Worm (Caenorhabditis elegans): ENCODE results near the gene set-22.

The set-22 gene

ce11 chrV:10421802-10422201, 14.9 kb upstream of the set-22 start, which contains the start of gene col-13:
TSS of gene col-13 (minus strand) at chrV:10421902.
- TF ChIP-seq W03F9.2 (tag; optimal IDR thresholded peaks at IDR 0.05): no peak
- no peak for TF ChIP-seq dao-5 (tag; optimal IDR thresholded peaks at IDR 0.05)
- TF ChIP-seq him-1 (tag; optimal IDR thresholded peaks at IDR 0.05): no peak

- TF ChIP-seq dao-5 (tag; optimal IDR thresholded peaks at IDR 0.05): no peak
These were observed 13.2 kb upstream of the set-22 start for ce11 chrV:10423511-10423910.

- no peak for TF ChIP-seq dao-5 (tag; optimal IDR thresholded peaks at IDR 0.05)
- TF ChIP-seq him-1 (tag; optimal IDR thresholded peaks at IDR 0.05): no peak
These were observed 11.6 kb upstream of the set-22 start, which contains the start of gene col-12 for ce11 chrV:10425098-10425497. TSS of gene col-12 (minus strand) at chrV:10425198.

- TF ChIP-seq W03F9.2 (tag; optimal IDR thresholded peaks at IDR 0.05) (peak; percentile 23), him-1 (tag; optimal IDR thresholded peaks at IDR 0.05) (no peak)
These were observed 10.5 kb upstream of the set-22 start, which contains the start of gene apc-10 for ce11 chrV:10426253-10426652. TSS of gene apc-10 (minus strand) at chrV:10426353.

ce11 chrV:10428608-10429007, 8.1 kb upstream of the set-22 start, which contains the start of gene tag-314:
TSS of gene tag-314 (minus strand) at chrV:10428708.
- TF ChIP-seq W03F9.2 (tag; optimal IDR thresholded peaks at IDR 0.05): no peak
- TF ChIP-seq him-1 (tag; optimal IDR thresholded peaks at IDR 0.05): no peak
- no peak for TF ChIP-seq dao-5 (tag; optimal IDR thresholded peaks at IDR 0.05)

- TF ChIP-seq him-1 (tag; optimal IDR thresholded peaks at IDR 0.05): no peak
- TF ChIP-seq W03F9.2 (tag; optimal IDR thresholded peaks at IDR 0.05): no peak
- no peak for TF ChIP-seq dao-5 (tag; optimal IDR thresholded peaks at IDR 0.05)
These were observed 4.1 kb upstream of the set-22 start for ce11 chrV:10432607-10433006.

- TF ChIP-seq dao-5 (tag; optimal IDR thresholded peaks at IDR 0.05): no peak
- TF ChIP-seq W03F9.2 (tag; optimal IDR thresholded peaks at IDR 0.05): no peak
- no peak for TF ChIP-seq him-1 (tag; optimal IDR thresholded peaks at IDR 0.05)
These were observed 3.0 kb upstream of the set-22 start, which contains the start of gene Y32F6A.4 for ce11 chrV:10433721-10434120. TSS of gene Y32F6A.4 (minus strand) at chrV:10434067.

- TF ChIP-seq him-1 (tag; optimal IDR thresholded peaks at IDR 0.05) (no peak), W03F9.2 (tag; optimal IDR thresholded peaks at IDR 0.05) (no peak), dao-5 (tag; optimal IDR thresholded peaks at IDR 0.05) (no peak)
These were observed 1.5 kb upstream of the set-22 start for ce11 chrV:10435198-10435597.

ce11 chrV:10440723-10441122, 4.0 kb downstream of the set-22 start, which contains the start of gene snf-10:
TSS of gene snf-10 (minus strand) at chrV:10440823.
- TF ChIP-seq W03F9.2 (tag; optimal IDR thresholded peaks at IDR 0.05) (no peak), him-1 (tag; optimal IDR thresholded peaks at IDR 0.05) (no peak), dao-5 (tag; optimal IDR thresholded peaks at IDR 0.05) (no peak)

ce11 chrV:10441135-10442024, 4.7 kb downstream of the set-22 start, which contains the start of gene pap-1:
TSS of gene pap-1 (plus strand) at chrV:10441974.
- no peak for TF ChIP-seq W03F9.2 (tag; optimal IDR thresholded peaks at IDR 0.05)
- no peak for TF ChIP-seq him-1 (tag; optimal IDR thresholded peaks at IDR 0.05)
- TF ChIP-seq dao-5 (tag; optimal IDR thresholded peaks at IDR 0.05): no peak

- TF ChIP-seq W03F9.2 (tag; optimal IDR thresholded peaks at IDR 0.05) (no peak), him-1 (tag; optimal IDR thresholded peaks at IDR 0.05) (no peak), dao-5 (tag; optimal IDR thresholded peaks at IDR 0.05) (no peak)
These were observed 16.8 kb downstream of the set-22 start, which contains the start of gene Y32F6A.5 for ce11 chrV:10453466-10453865. TSS of gene Y32F6A.5 (minus strand) at chrV:10453605.

- TF ChIP-seq W03F9.2 (tag; optimal IDR thresholded peaks at IDR 0.05) (no peak), dao-5 (tag; optimal IDR thresholded peaks at IDR 0.05) (no peak), him-1 (tag; optimal IDR thresholded peaks at IDR 0.05) (no peak)
These were observed 20.5 kb downstream of the set-22 start, which contains the start of gene F22E12.1 for ce11 chrV:10457247-10457646. TSS of gene F22E12.1 (minus strand) at chrV:10457347.

ce11 chrV:10460685-10461084, 24.0 kb downstream of the set-22 start:
- TF ChIP-seq dao-5 (tag; optimal IDR thresholded peaks at IDR 0.05) (no peak), W03F9.2 (tag; optimal IDR thresholded peaks at IDR 0.05) (no peak), him-1 (tag; optimal IDR thresholded peaks at IDR 0.05) (no peak)

ce11 chrV:10462066-10462465, 25.4 kb downstream of the set-22 start, which contains the start of gene chw-1:
TSS of gene chw-1 (plus strand) at chrV:10462282.
- no peak for TF ChIP-seq W03F9.2 (tag; optimal IDR thresholded peaks at IDR 0.05)
- no peak for TF ChIP-seq him-1 (tag; optimal IDR thresholded peaks at IDR 0.05)
- no peak for TF ChIP-seq dao-5 (tag; optimal IDR thresholded peaks at IDR 0.05)
